Fruit fly (Drosophila melanogaster): Measurements from ENCODE around the gene bigmax.
A peak's percentile ranks its signal among the peaks of the same experiment; 100 is the strongest.

bigmax gene

dm6 chr3R:27238438-27239301, 49.7 kb downstream of the bigmax start, which contains the start of the genes CG31064 and PolA2 (continued):
- TF ChIP-seq p53 (GFP tag; optimal IDR thresholded peaks at IDR 0.05), result no peak
- TF ChIP-seq CG34376 (GFP tag; optimal IDR thresholded peaks at IDR 0.05), result peak; percentile 6
- peak; percentile 67; the same call in 1 of the 2 replicates for TF ChIP-seq E2f1 (GFP tag; IDR thresholded peaks at IDR 0.05)
- no peak for TF ChIP-seq Ada2b (GFP tag; IDR thresholded peaks at IDR 0.05)
- no peak for TF ChIP-seq Ptx1 (GFP tag; IDR thresholded peaks at IDR 0.05)
- no peak for TF ChIP-seq Kr (GFP tag; optimal IDR thresholded peaks at IDR 0.05)
- no peak for TF ChIP-seq Ets65A (GFP tag)
- TF ChIP-seq Lhr (GFP tag; optimal IDR thresholded peaks at IDR 0.05), result no peak
- no peak for TF ChIP-seq Oaz (GFP tag; IDR thresholded peaks at IDR 0.05)
- TF ChIP-seq al (GFP tag; IDR thresholded peaks at IDR 0.05), result no peak
- no peak for TF ChIP-seq CG17328 (GFP tag; IDR thresholded peaks at IDR 0.05)
- no peak for TF ChIP-seq sqz (GFP tag; optimal IDR thresholded peaks at IDR 0.05)
- TF ChIP-seq da (GFP tag; optimal IDR thresholded peaks at IDR 0.05), result peak; percentile 35
- TF ChIP-seq trem (tag; optimal IDR thresholded peaks at IDR 0.05), result peak; percentile 66
- peak; percentile 58 for TF ChIP-seq HmgD (GFP tag; optimal IDR thresholded peaks at IDR 0.05)
- peak; percentile 94 for TF ChIP-seq CG8281 (tag; optimal IDR thresholded peaks at IDR 0.05)
- peak; percentile 80 for TF ChIP-seq Opbp (GFP tag; IDR thresholded peaks at IDR 0.05; ENCODE audit: partially characterized antibody)
- no peak for TF ChIP-seq zf30C (GFP tag; optimal IDR thresholded peaks at IDR 0.05)
- TF ChIP-seq CG34422 (GFP tag; IDR thresholded peaks at IDR 0.05), result peak; percentile 69; the same call in 2 of the 3 replicates
- no peak for TF ChIP-seq CG32532 (GFP tag; IDR thresholded peaks at IDR 0.05)
- TF ChIP-seq CG3726 (GFP tag; IDR thresholded peaks at IDR 0.05), result no peak
- peak; percentile 51 for TF ChIP-seq vvl (GFP tag; IDR thresholded peaks at IDR 0.05)
- no peak for TF ChIP-seq schlank (tag; optimal IDR thresholded peaks at IDR 0.05)
- peak; percentile 79; the same call in 2 of the 3 replicates for TF ChIP-seq CG14860 (GFP tag; IDR thresholded peaks at IDR 0.05; ENCODE audit: partially characterized antibody)
- peak; percentile 25 for TF ChIP-seq nmo (GFP tag; optimal IDR thresholded peaks at IDR 0.05)
- TF ChIP-seq CG7556 (GFP tag; optimal IDR thresholded peaks at IDR 0.05), result no peak
- TF ChIP-seq CG11695 (GFP tag; IDR thresholded peaks at IDR 0.05), result 0 out of 3 replicates have a peak, but pooled peaks have one; percentile 26
- peak; percentile 66 for TF ChIP-seq CG16813 (GFP tag; IDR thresholded peaks at IDR 0.05; ENCODE audit: partially characterized antibody)
- peak; percentile 60; the same call in 1 of the 2 replicates for TF ChIP-seq inv (GFP tag; IDR thresholded peaks at IDR 0.05; ENCODE audit: partially characterized antibody)
- no peak for TF ChIP-seq dimm (GFP tag; IDR thresholded peaks at IDR 0.05)
- TF ChIP-seq ssp (GFP tag; IDR thresholded peaks at IDR 0.05), result 0 out of 2 replicates have a peak, but pooled peaks have one; percentile 30
- TF ChIP-seq Dip3 (GFP tag; optimal IDR thresholded peaks at IDR 0.05), result no peak
- peak; percentile 43 for TF ChIP-seq CG2712 (tag; optimal IDR thresholded peaks at IDR 0.05)
- TF ChIP-seq kni (GFP tag; optimal IDR thresholded peaks at IDR 0.05), result peak; percentile 26
- TF ChIP-seq Tbp (GFP tag; optimal IDR thresholded peaks at IDR 0.05), result no peak
- TF ChIP-seq amos (GFP tag; IDR thresholded peaks at IDR 0.05; ENCODE audit: partially characterized antibody), result peak; percentile 81
- no peak for TF ChIP-seq Dek (tag; optimal IDR thresholded peaks at IDR 0.05)
- no peak for TF ChIP-seq Sox100B (GFP tag; optimal IDR thresholded peaks at IDR 0.05)
- TF ChIP-seq dm (GFP tag; optimal IDR thresholded peaks at IDR 0.05), result peak; percentile 42
- TF ChIP-seq Drgx (GFP tag; IDR thresholded peaks at IDR 0.05), result no peak
- TF ChIP-seq CG8924 (tag; optimal IDR thresholded peaks at IDR 0.05), result peak; percentile 9
- no peak for TF ChIP-seq gem (tag; optimal IDR thresholded peaks at IDR 0.05)
- TF ChIP-seq CG7987 (GFP tag; optimal IDR thresholded peaks at IDR 0.05), result peak; percentile 11
- no peak for TF ChIP-seq CG11398 (GFP tag; optimal IDR thresholded peaks at IDR 0.05)
- peak; percentile 50 for TF ChIP-seq Ets97D (GFP tag; optimal IDR thresholded peaks at IDR 0.05)
- no peak for TF ChIP-seq wek (GFP tag; optimal IDR thresholded peaks at IDR 0.05)
- peak; percentile 73; the same call in 1 of the 2 replicates for TF ChIP-seq sna (GFP tag; IDR thresholded peaks at IDR 0.05; ENCODE audit: partially characterized antibody)
- no peak for TF ChIP-seq eyg (GFP tag; optimal IDR thresholded peaks at IDR 0.05)
- TF ChIP-seq HmgZ (tag; optimal IDR thresholded peaks at IDR 0.05), result peak; percentile 71

Data from whole organism, embryonic.